Fruit fly (Drosophila melanogaster) whole organism, embryonic: ENCODE data around the gene beta4GalT7.

Source experiments
- Bgb ChIP-seq: fragments of 200-800 bp; sonication (Bioruptor generic); IDR thresholded peaks from 2 replicates; pipeline ENCODE4 v1.3.6; 2022; ENCODE audit warnings: missing biosample characterization, missing genetic modification characterization; ENCODE audit not compliant: partially characterized antibody
- Bteb2 ChIP-seq: fragments of 200-800 bp; sonication (Bioruptor generic); optimal IDR thresholded peaks from 2 replicates; lab custom pipeline; 2016; ENCODE audit warnings: missing biosample characterization, missing genetic modification characterization
- CG13287 ChIP-seq: fragments of 200-800 bp; sonication (Bioruptor generic); IDR thresholded peaks from 2 replicates; pipeline ENCODE4 v1.3.6; 2022; ENCODE audit warnings: missing biosample characterization, missing genetic modification characterization; ENCODE audit not compliant: partially characterized antibody
- CG13424 ChIP-seq: fragments of 200-800 bp; sonication (Bioruptor generic); optimal IDR thresholded peaks from 2 replicates; lab custom pipeline; 2019; ENCODE audit warnings: missing biosample characterization, mild to moderate bottlenecking, missing genetic modification characterization, moderate library complexity
- CG13624 ChIP-seq: fragments of 200-800 bp; sonication (Bioruptor generic); optimal IDR thresholded peaks from 2 replicates; lab custom pipeline; 2016; ENCODE audit warnings: missing biosample characterization, missing genetic modification characterization
- CG13775 ChIP-seq: fragments of 200-800 bp; sonication (Bioruptor generic); optimal IDR thresholded peaks from 3 replicates; lab custom pipeline; 2017; ENCODE audit warnings: missing biosample characterization, mild to moderate bottlenecking, missing genetic modification characterization
- CG14860 ChIP-seq: fragments of 200-800 bp; sonication (Bioruptor generic); IDR thresholded peaks from 3 replicates; pipeline ENCODE4 v1.3.6; 2022; ENCODE audit warnings: missing biosample characterization, missing genetic modification characterization; ENCODE audit not compliant: partially characterized antibody
- CG15011 ChIP-seq: fragments of 200-800 bp; sonication (Bioruptor generic); optimal IDR thresholded peaks from 3 replicates; lab custom pipeline; 2018; ENCODE audit warnings: missing biosample characterization, mild to moderate bottlenecking, missing genetic modification characterization
- CG15601 ChIP-seq: fragments of 200-800 bp; sonication (Bioruptor generic); optimal IDR thresholded peaks from 3 replicates; lab custom pipeline; 2019; ENCODE audit warnings: missing biosample characterization, mild to moderate bottlenecking, missing genetic modification characterization, moderate library complexity
- CG17359 ChIP-seq: fragments of 200-800 bp; sonication (Bioruptor generic); optimal IDR thresholded peaks from 3 replicates; lab custom pipeline; 2018; ENCODE audit warnings: missing biosample characterization, mild to moderate bottlenecking, missing genetic modification characterization, moderate library complexity
- CG17361 ChIP-seq: fragments of 200-800 bp; sonication (Bioruptor generic); IDR thresholded peaks from 3 replicates; pipeline ENCODE4 v1.3.6; 2022; ENCODE audit warnings: missing biosample characterization, missing genetic modification characterization
- CG18011 ChIP-seq: fragments of 200-800 bp; sonication (Bioruptor generic); optimal IDR thresholded peaks from 2 replicates; lab custom pipeline; 2017; ENCODE audit warnings: missing biosample characterization, missing genetic modification characterization, mild to moderate bottlenecking, moderate library complexity, missing genotype
- CG2116 ChIP-seq: fragments of 200-800 bp; sonication (Bioruptor generic); optimal IDR thresholded peaks from 3 replicates; lab custom pipeline; 2018; ENCODE audit warnings: missing biosample characterization, mild to moderate bottlenecking, missing genetic modification characterization
- CG2678 ChIP-seq: fragments of 200-800 bp; sonication (Bioruptor generic); optimal IDR thresholded peaks from 3 replicates; lab custom pipeline; 2019; ENCODE audit warnings: missing biosample characterization, mild to moderate bottlenecking, missing genetic modification characterization, moderate library complexity
- CG30020 ChIP-seq: fragments of 200-800 bp; optimal IDR thresholded peaks from 2 replicates; lab custom pipeline; 2019; ENCODE audit warnings: missing biosample characterization, mild to moderate bottlenecking, missing genetic modification characterization, moderate library complexity
- CG30403 ChIP-seq: fragments of 200-800 bp; sonication (Bioruptor generic); optimal IDR thresholded peaks from 3 replicates; lab custom pipeline; 2016; ENCODE audit warnings: missing biosample characterization, missing genetic modification characterization
- CG34224 ChIP-seq: fragments of 200-800 bp; sonication (Bioruptor generic); IDR thresholded peaks from 3 replicates; pipeline ENCODE4 v1.3.6; 2022; ENCODE audit warnings: missing biosample characterization, missing genetic modification characterization; ENCODE audit not compliant: partially characterized antibody
- CG34376 ChIP-seq: fragments of 200-800 bp; sonication (Bioruptor generic); optimal IDR thresholded peaks from 2 replicates; lab custom pipeline; 2018; ENCODE audit warnings: missing biosample characterization, mild to moderate bottlenecking, missing genetic modification characterization
- CG7786 ChIP-seq: fragments of 200-800 bp; sonication (Bioruptor generic); optimal IDR thresholded peaks from 2 replicates; lab custom pipeline; 2016; ENCODE audit warnings: missing biosample characterization, missing genetic modification characterization
- CG8944 ChIP-seq: fragments of 200-800 bp; sonication (Bioruptor generic); optimal IDR thresholded peaks from 3 replicates; lab custom pipeline; 2016; ENCODE audit warnings: missing biosample characterization, missing genetic modification characterization
- CG9727 ChIP-seq: fragments of 200-800 bp; sonication (Bioruptor generic); optimal IDR thresholded peaks from 3 replicates; lab custom pipeline; 2017; ENCODE audit warnings: missing biosample characterization, mild to moderate bottlenecking, missing genetic modification characterization
- CG9817 ChIP-seq: fragments of 200-800 bp; sonication (Bioruptor generic); optimal IDR thresholded peaks from 2 replicates; lab custom pipeline; 2018; ENCODE audit warnings: missing biosample characterization, mild to moderate bottlenecking, missing genetic modification characterization, moderate library complexity
- Dll ChIP-seq: fragments of 200-800 bp; sonication (Bioruptor generic); IDR thresholded peaks from 4 replicates; pipeline ENCODE4 v1.3.6; 2022; ENCODE audit warnings: missing biosample characterization, missing genetic modification characterization; ENCODE audit not compliant: partially characterized antibody
- Dp ChIP-seq: fragments of 200-800 bp; sonication (Bioruptor generic); optimal IDR thresholded peaks from 2 replicates; lab custom pipeline; 2018; ENCODE audit warnings: missing biosample characterization, mild to moderate bottlenecking, missing genetic modification characterization, moderate library complexity
- Dref ChIP-seq: fragments of 200-800 bp; sonication (Bioruptor generic); IDR thresholded peaks from 2 replicates; pipeline ENCODE4 v1.3.6; 2022; ENCODE audit warnings: missing biosample characterization, missing genetic modification characterization
- Fer1 ChIP-seq: fragments of 200-800 bp; sonication (Bioruptor generic); optimal IDR thresholded peaks from 2 replicates; lab custom pipeline; 2017; ENCODE audit warnings: missing biosample characterization, mild to moderate bottlenecking, missing genetic modification characterization
- Myb ChIP-seq: fragments of 200-800 bp; sonication (Bioruptor generic); optimal IDR thresholded peaks from 2 replicates; lab custom pipeline; 2016; ENCODE audit warnings: missing biosample characterization, missing genetic modification characterization
- Pdp1 ChIP-seq, 2 experiments: fragments of 200-800 bp; sonication (Bioruptor generic); optimal IDR thresholded peaks; 3 replicates each; lab custom pipeline; 2016; ENCODE audit warnings: missing biosample characterization in 2 of 2, missing genetic modification characterization in 2 of 2, mild to moderate bottlenecking in 1 of 2, moderate library complexity in 1 of 2
- Sin3A ChIP-seq: fragments of >200 bp; optimal IDR thresholded peaks from 2 replicates; lab custom pipeline; 2018
- Sry-δ ChIP-seq: fragments of 200-800 bp; sonication (Bioruptor generic); optimal IDR thresholded peaks from 2 replicates; lab custom pipeline; 2016; ENCODE audit warnings: missing biosample characterization, missing genetic modification characterization
- bbx ChIP-seq: fragments of 200-800 bp; sonication (Bioruptor generic); IDR thresholded peaks from 2 replicates; pipeline ENCODE4 v1.3.6; 2022; ENCODE audit warnings: missing biosample characterization, missing genetic modification characterization; ENCODE audit not compliant: partially characterized antibody
- caup ChIP-seq: fragments of 200-800 bp; sonication (Bioruptor generic); optimal IDR thresholded peaks from 3 replicates; lab custom pipeline; 2017; ENCODE audit warnings: missing biosample characterization, mild to moderate bottlenecking, missing genetic modification characterization, moderate library complexity; ENCODE audit not compliant: severe bottlenecking
- eve ChIP-seq, 2 experiments: fragments of >200 bp; optimal IDR thresholded peaks; 2 replicates each; lab custom pipeline; 2017; ENCODE audit warnings: missing biosample characterization in 2 of 2, missing genetic modification characterization in 2 of 2
- fd3F ChIP-seq: fragments of 200-800 bp; sonication (Bioruptor generic); optimal IDR thresholded peaks from 2 replicates; lab custom pipeline; 2018; ENCODE audit warnings: missing biosample characterization, mild to moderate bottlenecking, missing genetic modification characterization, moderate library complexity
- gcm ChIP-seq: fragments of 200-800 bp; sonication (Bioruptor generic); optimal IDR thresholded peaks from 2 replicates; lab custom pipeline; 2019; ENCODE audit warnings: missing biosample characterization, mild to moderate bottlenecking, missing genetic modification characterization, moderate library complexity
- hb ChIP-seq: fragments of 200-800 bp; sonication (Bioruptor generic); IDR thresholded peaks from 3 replicates; pipeline ENCODE4 v1.3.6; 2022; ENCODE audit warnings: missing biosample characterization, missing genetic modification characterization; ENCODE audit not compliant: partially characterized antibody
- hbn ChIP-seq: fragments of 200-800 bp; sonication (Bioruptor generic); IDR thresholded peaks from 2 replicates; pipeline ENCODE4 v1.3.6; 2022; ENCODE audit warnings: missing biosample characterization, missing genetic modification characterization; ENCODE audit not compliant: partially characterized antibody
- mirr ChIP-seq: fragments of 200-800 bp; sonication (Bioruptor generic); optimal IDR thresholded peaks from 3 replicates; lab custom pipeline; 2018; ENCODE audit warnings: missing biosample characterization, mild to moderate bottlenecking, missing genetic modification characterization
- nmo ChIP-seq: fragments of 200-800 bp; sonication (Bioruptor generic); optimal IDR thresholded peaks from 2 replicates; lab custom pipeline; 2018; ENCODE audit warnings: missing biosample characterization, mild to moderate bottlenecking, missing genetic modification characterization, moderate library complexity
- p53 ChIP-seq: fragments of 200-800 bp; sonication (Bioruptor generic); optimal IDR thresholded peaks from 2 replicates; lab custom pipeline; 2016; ENCODE audit warnings: missing biosample characterization, missing genetic modification characterization
- pum ChIP-seq: fragments of 200-800 bp; sonication (Bioruptor generic); optimal IDR thresholded peaks from 2 replicates; lab custom pipeline; 2016; ENCODE audit warnings: missing biosample characterization, missing genetic modification characterization
- row ChIP-seq: fragments of 200-800 bp; sonication (Bioruptor generic); IDR thresholded peaks from 3 replicates; pipeline ENCODE4 v1.3.6; 2022; ENCODE audit warnings: missing biosample characterization, missing genetic modification characterization
- sna ChIP-seq: fragments of 200-800 bp; sonication (Bioruptor generic); IDR thresholded peaks from 2 replicates; pipeline ENCODE4 v1.3.6; 2022; ENCODE audit warnings: missing biosample characterization, missing genetic modification characterization; ENCODE audit not compliant: partially characterized antibody
- sob ChIP-seq: fragments of 200-800 bp; sonication (Bioruptor generic); IDR thresholded peaks from 2 replicates; pipeline ENCODE4 v1.3.6; 2022; ENCODE audit warnings: missing biosample characterization, missing genetic modification characterization
- sug ChIP-seq: fragments of 200-800 bp; optimal IDR thresholded peaks from 2 replicates; lab custom pipeline; 2019; ENCODE audit warnings: missing biosample characterization, mild to moderate bottlenecking, missing genetic modification characterization, moderate library complexity
- unc-4 ChIP-seq: fragments of 200-800 bp; sonication (Bioruptor generic); IDR thresholded peaks from 2 replicates; pipeline ENCODE4 v1.3.6; 2022; ENCODE audit warnings: missing biosample characterization, missing genetic modification characterization; ENCODE audit not compliant: partially characterized antibody
- zfh2 ChIP-seq: fragments of 200-800 bp; sonication (Bioruptor generic); optimal IDR thresholded peaks from 2 replicates; lab custom pipeline; 2016; ENCODE audit warnings: missing biosample characterization, missing genetic modification characterization

Gene beta4GalT7

dm6 chr3R:25054451-25055188, 31.6 kb downstream of the beta4GalT7 start, which contains the start of gene CG31109:
Gene CG31109, minus strand, starts transcription at chr3R:25054653.
- peak; percentile 99 for TF ChIP-seq CG2116 (GFP tag; lab: Kevin White, UChicago)
- peak; percentile 36 for TF ChIP-seq CG15601 (tag; lab: Kevin White, UChicago)
- peak; percentile 18 for TF ChIP-seq CG30403
- peak; percentile 8 for TF ChIP-seq CG18011 (GFP tag; lab: Kevin White, UChicago)
- TF ChIP-seq sug (tag; lab: Kevin White, UChicago): peak; percentile 55
- no peak for TF ChIP-seq p53 (GFP tag; lab: Kevin White, UChicago)
- no peak for TF ChIP-seq sob (GFP tag; lab: Robert Waterston, UW)
- TF ChIP-seq zfh2 (GFP tag; lab: Kevin White, UChicago): peak; percentile 28
- TF ChIP-seq CG7786 (GFP tag; lab: Kevin White, UChicago): peak; percentile 3
- peak; percentile 39; the same call in 1 of the 2 replicates for TF ChIP-seq hbn
- peak in 1 of 2 experiments; percentile 26 for TF ChIP-seq Pdp1 (GFP tag; optimal IDR thresholded peaks at IDR 0.05; lab: Kevin White, UChicago)
- peak; percentile 49 for TF ChIP-seq CG34224 (GFP tag; lab: Robert Waterston, UW)
- peak; percentile 44; the same call in 1 of the 2 replicates for TF ChIP-seq unc-4 (GFP tag; lab: Robert Waterston, UW)
- peak; percentile 22 for TF ChIP-seq CG8944 (GFP tag; lab: Kevin White, UChicago)
- TF ChIP-seq Sin3A: peak; percentile 2
- TF ChIP-seq bbx (GFP tag; lab: Robert Waterston, UW): peak; percentile 57
- TF ChIP-seq CG15011 (GFP tag; lab: Kevin White, UChicago): no peak
- peak; percentile 86 for TF ChIP-seq Myb
- TF ChIP-seq eve (GFP tag; optimal IDR thresholded peaks at IDR 0.05; lab: Kevin White, UChicago): peak in 1 of 2 experiments; percentile 56
- peak; percentile 61 for TF ChIP-seq CG13287
- TF ChIP-seq Sry-δ (GFP tag; lab: Kevin White, UChicago): peak; percentile 69
- TF ChIP-seq Dref (GFP tag; lab: Robert Waterston, UW): peak; percentile 78
- peak; percentile 50; the same call in 1 of the 4 replicates for TF ChIP-seq Dll
- TF ChIP-seq caup: no peak
- peak; percentile 22 for TF ChIP-seq CG13424 (tag; lab: Kevin White, UChicago)
- peak; percentile 35 for TF ChIP-seq nmo (GFP tag; lab: Kevin White, UChicago)
- TF ChIP-seq mirr (GFP tag; lab: Kevin White, UChicago): peak; percentile 54
- TF ChIP-seq row: peak; percentile 70
- peak; percentile 40; the same call in 1 of the 3 replicates for TF ChIP-seq CG17361 (GFP tag; lab: Robert Waterston, UW)
- TF ChIP-seq sna (GFP tag; lab: Robert Waterston, UW): peak; percentile 39; the same call in 1 of the 2 replicates
- peak; percentile 42 for TF ChIP-seq CG13624 (GFP tag; lab: Kevin White, UChicago)
- peak; percentile 7 for TF ChIP-seq Fer1 (GFP tag; lab: Kevin White, UChicago)
- TF ChIP-seq pum (GFP tag; lab: Kevin White, UChicago): peak; percentile 26
- peak; percentile 73 for TF ChIP-seq Dp (GFP tag; lab: Kevin White, UChicago)
- peak; percentile 2 for TF ChIP-seq CG17359 (tag; lab: Kevin White, UChicago)
- no peak for TF ChIP-seq hb (GFP tag; lab: Robert Waterston, UW)
- peak; percentile 92 for TF ChIP-seq CG30020
- TF ChIP-seq CG2678 (tag; lab: Kevin White, UChicago): peak; percentile 24
- no peak for TF ChIP-seq gcm
- TF ChIP-seq CG13775 (GFP tag; lab: Kevin White, UChicago): peak; percentile 17
- peak; percentile 2 for TF ChIP-seq CG9727
- TF ChIP-seq Bteb2: peak; percentile 7
- TF ChIP-seq Bgb (GFP tag; lab: Robert Waterston, UW): peak; percentile 59
- peak; percentile 28 for TF ChIP-seq CG34376 (GFP tag; lab: Kevin White, UChicago)
- TF ChIP-seq CG9817 (tag; lab: Kevin White, UChicago): peak; percentile 6
- no peak for TF ChIP-seq CG14860
- TF ChIP-seq fd3F (GFP tag; lab: Kevin White, UChicago): no peak
